Worm (Caenorhabditis elegans) whole organism, L4 larva: ENCODE results near the gene F21H7.2.

Experiments used
- D1046.2 ChIP-seq: fragments of 200-800 bp; sonication (Bioruptor generic); IDR thresholded peaks from 2 replicates; pipeline ENCODE4 v1.3.6; 2022; ENCODE audit warnings: missing genetic modification characterization, missing compliant biosample characterization
- F10B5.3 ChIP-seq: sonication (generic microtip); optimal IDR thresholded peaks from 2 replicates; lab custom pipeline; 2016; ENCODE audit warnings: mild to moderate bottlenecking, missing genetic modification characterization, missing compliant biosample characterization
- F26F4.8 ChIP-seq: fragments of 200-800 bp; sonication (Bioruptor generic); conservative IDR thresholded peaks from 2 replicates; pipeline ENCODE4 v1.3.6; 2022; ENCODE audit warnings: missing genetic modification characterization, missing compliant biosample characterization
- F44E2.7 ChIP-seq: fragments of 200-800 bp; sonication (Bioruptor generic); IDR thresholded peaks from 2 replicates; pipeline ENCODE4 v2.1.2; 2022; ENCODE audit warnings: missing genetic modification characterization, missing compliant biosample characterization
- R02D3.7 ChIP-seq: fragments of 150-350 bp; sonication (generic microtip); optimal IDR thresholded peaks from 3 replicates; lab custom pipeline; 2014; ENCODE audit warnings: missing biosample characterization, missing genetic modification characterization
- T20F7.1 ChIP-seq: fragments of 200-800 bp; sonication (Bioruptor generic); optimal IDR thresholded peaks from 2 replicates; lab custom pipeline; 2018; ENCODE audit warnings: mild to moderate bottlenecking, missing genetic modification characterization, missing compliant biosample characterization
- Y105C5A.15 ChIP-seq: fragments of 200-800 bp; sonication (Bioruptor generic); IDR thresholded peaks from 2 replicates; pipeline ENCODE4 v1.3.6; 2022; ENCODE audit warnings: missing genetic modification characterization, missing compliant biosample characterization
- ZK546.5 ChIP-seq, 2 experiments: sonication (generic microtip); optimal IDR thresholded peaks; 2 replicates each; lab custom pipeline; 2017; ENCODE audit warnings: missing biosample characterization in 2 of 2, missing genetic modification characterization in 2 of 2
- ama-1 ChIP-seq: fragments of 150-350 bp; optimal IDR thresholded peaks from 2 replicates; lab custom pipeline; 2014; ENCODE audit warnings: inconsistent platforms, mixed read lengths
- ceh-20 ChIP-seq: fragments of 200-800 bp; sonication (Bioruptor generic); IDR thresholded peaks from 2 replicates; pipeline ENCODE4 v1.3.6; 2022; ENCODE audit warnings: missing genetic modification reagents, missing genetic modification characterization, missing compliant biosample characterization
- ceh-62 ChIP-seq: sonication (generic microtip); optimal IDR thresholded peaks from 2 replicates; lab custom pipeline; 2017; ENCODE audit warnings: missing biosample characterization, missing genetic modification characterization
- ceh-82 ChIP-seq: sonication (generic microtip); optimal IDR thresholded peaks from 2 replicates; lab custom pipeline; 2017; ENCODE audit warnings: missing biosample characterization, missing genetic modification characterization
- daf-16 ChIP-seq, 3 experiments: sonication (generic microtip); optimal IDR thresholded peaks; 2 replicates each; lab custom pipeline; 2016 to 2017; ENCODE audit warnings: missing genetic modification characterization in 3 of 3, missing genetic modification reagents in 3 of 3, mild to moderate bottlenecking in 2 of 3, missing compliant biosample characterization in 2 of 3, missing biosample characterization in 1 of 3, moderate library complexity in 1 of 3
- daf-19 ChIP-seq: fragments of 200-800 bp; sonication (Bioruptor generic); conservative IDR thresholded peaks from 2 replicates; pipeline ENCODE4 v1.3.6; 2022; ENCODE audit warnings: missing genetic modification characterization, missing compliant biosample characterization
- daf-8 ChIP-seq: fragments of 200-800 bp; sonication (Bioruptor generic); IDR thresholded peaks from 2 replicates; pipeline ENCODE4 v1.3.6; 2022; ENCODE audit warnings: missing genetic modification characterization, missing compliant biosample characterization
- dmd-6 ChIP-seq: fragments of 200-800 bp; sonication (Bioruptor generic); IDR thresholded peaks from 2 replicates; pipeline ENCODE4 v1.3.6; 2022; ENCODE audit warnings: missing genetic modification reagents, missing genetic modification characterization, missing compliant biosample characterization
- dmd-8 ChIP-seq: fragments of 200-800 bp; sonication (Bioruptor generic); IDR thresholded peaks from 2 replicates; pipeline ENCODE4 v1.3.6; 2022; ENCODE audit warnings: missing genetic modification characterization, missing compliant biosample characterization
- dpl-1 ChIP-seq: fragments of 150-350 bp; optimal IDR thresholded peaks from 2 replicates; lab custom pipeline; 2014; ENCODE audit warnings: missing biosample characterization, missing genetic modification reagents, missing genetic modification characterization
- dve-1 ChIP-seq: sonication (generic microtip); optimal IDR thresholded peaks from 2 replicates; lab custom pipeline; 2017; ENCODE audit warnings: antibody characterized with exemption, mild to moderate bottlenecking, missing genetic modification characterization, missing compliant biosample characterization; ENCODE audit not compliant: insufficient read depth
- jun-1 ChIP-seq: fragments of 150-350 bp; optimal IDR thresholded peaks from 2 replicates; lab custom pipeline; 2014; ENCODE audit warnings: missing biosample characterization, missing genetic modification reagents, missing genetic modification characterization
- lin-39 ChIP-seq: fragments of 150-350 bp; optimal IDR thresholded peaks from 2 replicates; lab custom pipeline; 2014; ENCODE audit warnings: missing biosample characterization, missing genetic modification reagents, missing genetic modification characterization
- lsy-2 ChIP-seq, 2 experiments: fragments of 150-350 bp in 1 of 2; sonication (generic microtip) in 1 of 2; optimal IDR thresholded peaks; 2 replicates each; lab custom pipeline; 2014 to 2017; ENCODE audit warnings: missing biosample characterization in 2 of 2, missing genetic modification characterization in 2 of 2
- madf-9 ChIP-seq: fragments of 200-800 bp; sonication (Bioruptor generic); conservative IDR thresholded peaks from 2 replicates; pipeline ENCODE4 v1.3.6; 2022; ENCODE audit warnings: missing genetic modification reagents, missing genetic modification characterization, missing compliant biosample characterization
- nhr-10 ChIP-seq: fragments of 150-350 bp; optimal IDR thresholded peaks from 2 replicates; lab custom pipeline; 2014; ENCODE audit warnings: missing biosample characterization, missing genetic modification characterization
- nhr-11 ChIP-seq: fragments of 150-350 bp; optimal IDR thresholded peaks from 2 replicates; lab custom pipeline; 2014; ENCODE audit warnings: missing biosample characterization, missing genetic modification characterization
- nhr-111 ChIP-seq: fragments of 200-800 bp; sonication (Bioruptor generic); optimal IDR thresholded peaks from 2 replicates; lab custom pipeline; 2018; ENCODE audit warnings: mild to moderate bottlenecking, missing genetic modification characterization, missing compliant biosample characterization
- nhr-28 ChIP-seq: fragments of 150-350 bp; optimal IDR thresholded peaks from 2 replicates; lab custom pipeline; 2014; ENCODE audit warnings: missing biosample characterization, missing genetic modification characterization
- nhr-42 ChIP-seq: fragments of 200-800 bp; sonication (Bioruptor generic); IDR thresholded peaks from 2 replicates; pipeline ENCODE4 v1.3.6; 2022; ENCODE audit warnings: missing genetic modification characterization, missing compliant biosample characterization
- pha-4 ChIP-seq, 2 experiments: fragments of 150-350 bp in 1 of 2; fragments of 200-800 bp in 1 of 2; sonication (Bioruptor generic) in 1 of 2; IDR thresholded peaks in 1 of 2; optimal IDR thresholded peaks in 1 of 2; 2 replicates each; pipeline versions ENCODE4 v1.3.6 to Lab custom; 2014 to 2022; ENCODE audit warnings: missing genetic modification characterization in 2 of 2, missing genetic modification reagents in 2 of 2, missing biosample characterization in 1 of 2, missing compliant biosample characterization in 1 of 2
- saeg-2 ChIP-seq: fragments of 200-800 bp; sonication (Bioruptor generic); IDR thresholded peaks from 2 replicates; pipeline ENCODE4 v1.3.6; 2022; ENCODE audit warnings: missing genetic modification reagents, missing genetic modification characterization, missing compliant biosample characterization
- sdz-12 ChIP-seq: fragments of 200-800 bp; sonication (Bioruptor generic); optimal IDR thresholded peaks from 2 replicates; lab custom pipeline; 2018; ENCODE audit warnings: mild to moderate bottlenecking, missing genetic modification characterization, missing compliant biosample characterization
- set-16 ChIP-seq: fragments of 200-800 bp; sonication (Bioruptor generic); IDR thresholded peaks from 2 replicates; pipeline ENCODE4 v1.3.6; 2022; ENCODE audit warnings: missing genetic modification reagents, missing genetic modification characterization, missing compliant biosample characterization
- skn-1 ChIP-seq: fragments of 150-350 bp; optimal IDR thresholded peaks from 2 replicates; lab custom pipeline; 2014; ENCODE audit warnings: missing biosample characterization, missing genetic modification characterization
- snpc-4 ChIP-seq: fragments of 150-350 bp; optimal IDR thresholded peaks from 2 replicates; lab custom pipeline; 2014; ENCODE audit warnings: missing biosample characterization, missing genetic modification characterization
- spr-3 ChIP-seq: fragments of 200-800 bp; sonication (Bioruptor generic); optimal IDR thresholded peaks from 2 replicates; lab custom pipeline; 2018; ENCODE audit warnings: mild to moderate bottlenecking, missing genetic modification characterization, missing compliant biosample characterization
- tag-97 ChIP-seq: fragments of 200-800 bp; sonication (Bioruptor generic); IDR thresholded peaks from 2 replicates; pipeline ENCODE4 v1.3.6; 2022; ENCODE audit warnings: missing genetic modification characterization, missing compliant biosample characterization
- unc-62 ChIP-seq, 3 experiments: fragments of 150-350 bp in 1 of 3; sonication (generic microtip); optimal IDR thresholded peaks in 2 of 3; peaks in 1 of 3; 1 replicate in 1 of 3; 2 replicates in 2 of 3; lab custom pipeline; 2014 to 2017; ENCODE audit warnings: missing biosample characterization in 3 of 3, missing genetic modification characterization in 3 of 3, missing genetic modification reagents in 3 of 3, missing genotype in 1 of 3

F21H7.2 gene

ce11 chrV:16194639-16195038 is 35.2 kb downstream of the F21H7.2 start, which contains the start of gene rabr-4:
Gene rabr-4, plus strand, starts transcription at chrV:16194939.
- TF ChIP-seq skn-1 (tag; lab: Kevin White, UChicago) (no peak), daf-19 (GFP tag; lab: Robert Waterston, UW) (no peak), spr-3 (no peak), T20F7.1 (no peak), set-16 (GFP tag; lab: Robert Waterston, UW) (no peak), nhr-111 (GFP tag; lab: Kevin White, UChicago) (no peak), lsy-2 (tag; optimal IDR thresholded peaks at IDR 0.05; lab: Kevin White, UChicago) (no peak), ceh-82 (tag; lab: Kevin White, UChicago) (no peak), daf-8 (no peak), F26F4.8 (no peak), jun-1 (no peak), tag-97 (GFP tag; lab: Robert Waterston, UW) (no peak), nhr-28 (no peak), F10B5.3 (tag; lab: Kevin White, UChicago) (no peak), pha-4 (GFP tag; IDR thresholded peaks at IDR 0.05; lab: Robert Waterston, UW) (no peak), pha-4 (tag; optimal IDR thresholded peaks at IDR 0.05; lab: Kevin White, UChicago) (no peak), unc-62 (GFP tag; optimal IDR thresholded peaks at IDR 0.05 in 1 of 2; lab: Kevin White, UChicago) (no peak), unc-62 (tag; optimal IDR thresholded peaks at IDR 0.05; lab: Kevin White, UChicago) (no peak), lin-39 (no peak)

- no peak for TF ChIP-seq nhr-42 (GFP tag; lab: Robert Waterston, UW)
- no peak for TF ChIP-seq madf-9 (GFP tag; lab: Robert Waterston, UW)
- TF ChIP-seq unc-62 (GFP tag; optimal IDR thresholded peaks at IDR 0.05 in 1 of 2; lab: Kevin White, UChicago) = peak in 1 of 2 experiments; percentile 26
- TF ChIP-seq unc-62 (tag; optimal IDR thresholded peaks at IDR 0.05; lab: Kevin White, UChicago) = no peak
- no peak for TF ChIP-seq ama-1 (lab: Kevin White, UChicago)
Observed at ce11 chrV:16192114-16192513, 37.7 kb downstream of the F21H7.2 start, which contains the start of gene srh-279. Gene srh-279, plus strand, starts transcription at chrV:16192414.

ce11 chrV:16190485-16190884 is 39.3 kb downstream of the F21H7.2 start, which contains the start of gene srh-281:
Gene srh-281, plus strand, starts transcription at chrV:16190785.
- TF ChIP-seq ZK546.5 (tag; optimal IDR thresholded peaks at IDR 0.05; lab: Kevin White, UChicago) (no peak), ceh-62 (tag; lab: Kevin White, UChicago) (no peak), nhr-10 (tag; lab: Kevin White, UChicago) (no peak), nhr-28 (no peak), skn-1 (tag; lab: Kevin White, UChicago) (no peak), F44E2.7 (GFP tag; lab: Robert Waterston, UW) (no peak), T20F7.1 (no peak), ceh-20 (GFP tag; lab: Robert Waterston, UW) (no peak), nhr-42 (GFP tag; lab: Robert Waterston, UW) (no peak), sdz-12 (GFP tag; lab: Kevin White, UChicago) (no peak), R02D3.7 (tag; lab: Kevin White, UChicago) (no peak), dpl-1 (GFP tag; lab: Kevin White, UChicago) (no peak), dve-1 (no peak), Y105C5A.15 (GFP tag; lab: Robert Waterston, UW) (no peak), nhr-11 (tag; lab: Kevin White, UChicago) (no peak), snpc-4 (no peak), D1046.2 (GFP tag; lab: Robert Waterston, UW) (no peak), dmd-8 (GFP tag; lab: Robert Waterston, UW) (no peak)
- TF ChIP-seq, all 104 proteins: peak for 0

- no peak for TF ChIP-seq saeg-2 (GFP tag; lab: Robert Waterston, UW)
- no peak for TF ChIP-seq R02D3.7 (tag; lab: Kevin White, UChicago)
- TF ChIP-seq daf-16 (GFP tag; optimal IDR thresholded peaks at IDR 0.05; lab: Kevin White, UChicago) = no peak
- TF ChIP-seq daf-16 (tag; optimal IDR thresholded peaks at IDR 0.05; lab: Kevin White, UChicago) = no peak
- no peak for TF ChIP-seq ceh-62 (tag; lab: Kevin White, UChicago)
- TF ChIP-seq dmd-6 (GFP tag; lab: Robert Waterston, UW) = no peak
- no peak for TF ChIP-seq nhr-111 (GFP tag; lab: Kevin White, UChicago)
- TF ChIP-seq spr-3 = no peak
- TF ChIP-seq daf-8 = no peak
- TF ChIP-seq set-16 (GFP tag; lab: Robert Waterston, UW) = no peak
Observed at ce11 chrV:16183357-16183756, 46.4 kb downstream of the F21H7.2 start, which contains the start of gene srz-14. Gene srz-14, plus strand, starts transcription at chrV:16183657.
